Worm (Caenorhabditis elegans): ENCODE results near the gene C23G10.2.

C23G10.2 gene

DNA sequence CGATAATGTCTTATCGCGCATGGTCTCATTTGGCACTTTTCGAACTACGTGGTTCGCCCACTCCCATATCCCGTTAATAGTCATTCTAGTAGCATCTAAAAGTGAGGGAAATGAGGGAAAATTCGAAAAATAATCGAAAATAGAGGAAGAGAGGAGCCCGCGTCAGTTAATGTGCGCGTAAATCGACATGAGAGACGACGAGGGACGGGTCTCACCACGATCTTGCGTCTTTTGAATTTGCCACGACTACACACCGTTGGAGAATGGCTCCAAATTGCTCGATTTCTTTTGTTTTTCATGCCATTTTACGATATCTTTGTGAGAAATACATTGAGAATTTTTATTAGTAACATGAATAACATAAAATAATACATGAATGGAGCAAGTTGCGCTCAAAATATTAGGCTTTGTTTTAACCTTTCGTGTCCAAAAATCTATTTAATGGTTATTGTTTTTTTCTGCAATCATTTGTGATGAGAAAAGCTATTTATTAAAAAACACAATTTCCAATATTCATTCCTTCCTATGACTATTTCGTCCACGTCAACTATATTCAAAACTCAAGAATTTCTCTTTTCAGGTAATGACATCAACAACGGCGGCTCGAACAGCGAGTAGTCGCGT is 40.3 kb downstream of the C23G10.2 start, which contains the start of the genes gen-1 and stt-3:
Gene gen-1, minus strand, starts transcription at position 95 of the 624 bp plus-strand sequence.
Gene stt-3, plus strand, starts transcription at position 574 of the 624 bp plus-strand sequence.
- TF ChIP-seq tbx-37 (GFP tag; conservative IDR thresholded peaks at IDR 0.05) (no peak), hmg-4 (GFP tag; optimal IDR thresholded peaks at IDR 0.05) (no peak), F13C5.2 (tag; optimal IDR thresholded peaks at IDR 0.05) (no peak), aly-1 (tag; optimal IDR thresholded peaks at IDR 0.05) (no peak), ama-1 (optimal IDR thresholded peaks at IDR 0.05) (no peak), tra-4 (tag; optimal IDR thresholded peaks at IDR 0.05) (no peak)

DNA sequence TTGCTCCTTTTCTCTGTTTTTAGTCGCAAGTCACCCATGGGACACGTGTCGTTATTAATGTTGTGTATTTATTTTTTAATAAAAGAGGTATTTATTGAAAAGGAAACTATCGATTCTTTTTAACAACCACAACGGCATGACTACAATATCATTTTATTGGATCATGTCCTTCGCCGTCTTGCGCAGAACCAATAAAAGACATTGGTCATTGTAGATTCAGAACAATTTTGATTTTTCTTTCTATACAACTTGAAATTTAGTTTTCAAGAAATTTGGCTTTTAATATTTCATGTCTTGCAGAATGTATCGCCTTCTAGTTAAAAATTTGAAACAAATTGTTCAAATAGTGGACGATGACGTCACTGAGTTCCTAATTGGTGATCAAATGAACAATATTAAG is 43.6 kb downstream of the C23G10.2 start, which contains the start of gene amdh-1:
Gene amdh-1, plus strand, starts transcription at position 301 of the 400 bp plus-strand sequence.
- no peak for TF ChIP-seq pes-1 (GFP tag; IDR thresholded peaks at IDR 0.05)
- no peak for TF ChIP-seq B0310.2 (tag; optimal IDR thresholded peaks at IDR 0.05)
- no peak for TF ChIP-seq F13C5.2 (tag; optimal IDR thresholded peaks at IDR 0.05)
- no peak for TF ChIP-seq tbx-11 (GFP tag; IDR thresholded peaks at IDR 0.05)
- TF ChIP-seq ceh-13 (GFP tag; optimal IDR thresholded peaks at IDR 0.05) = no peak
- no peak for TF ChIP-seq scrt-1 (GFP tag; IDR thresholded peaks at IDR 0.05)
- no peak for TF ChIP-seq sea-1 (GFP tag; conservative IDR thresholded peaks at IDR 0.05)
- TF ChIP-seq flt-1 (GFP tag; IDR thresholded peaks at IDR 0.05) = no peak
- no peak for TF ChIP-seq tra-4 (tag; optimal IDR thresholded peaks at IDR 0.05)
- TF ChIP-seq hmg-4 (GFP tag; optimal IDR thresholded peaks at IDR 0.05) = no peak
- TF ChIP-seq ceh-36 (tag; optimal IDR thresholded peaks at IDR 0.05) = no peak
- no peak for TF ChIP-seq hnd-1 (tag; optimal IDR thresholded peaks at IDR 0.05)
- TF ChIP-seq tbx-37 (GFP tag; conservative IDR thresholded peaks at IDR 0.05) = no peak

DNA sequence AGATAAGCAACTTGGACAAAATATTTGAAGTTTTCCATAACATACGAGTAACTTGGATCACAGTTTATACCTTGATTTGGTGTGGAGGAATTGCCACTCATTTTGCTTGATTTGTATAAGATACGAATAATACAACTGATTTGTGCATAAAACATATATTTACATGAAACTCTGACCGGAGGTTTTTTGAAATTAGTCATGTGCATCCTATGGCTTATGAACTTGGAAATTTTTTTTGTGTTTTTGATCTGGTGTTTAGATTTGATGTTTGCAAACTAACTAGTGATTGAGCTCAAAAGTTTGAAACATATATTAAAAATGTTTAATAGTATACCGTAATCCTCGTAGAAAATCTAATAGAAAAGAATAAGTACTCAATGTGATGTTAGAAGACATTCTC is 46.9 kb downstream of the C23G10.2 start, which contains the start of gene srg-8:
Gene srg-8, minus strand, starts transcription at position 101 of the 400 bp plus-strand sequence.
- TF ChIP-seq ets-7 (tag; optimal IDR thresholded peaks at IDR 0.05) = no peak
- TF ChIP-seq tra-4 (tag; optimal IDR thresholded peaks at IDR 0.05) = no peak
- no peak for TF ChIP-seq scrt-1 (GFP tag; IDR thresholded peaks at IDR 0.05)
- no peak for TF ChIP-seq sea-1 (GFP tag; conservative IDR thresholded peaks at IDR 0.05)
- no peak for TF ChIP-seq tbx-11 (GFP tag; IDR thresholded peaks at IDR 0.05)
- no peak for TF ChIP-seq F13C5.2 (tag; optimal IDR thresholded peaks at IDR 0.05)
- no peak for TF ChIP-seq hnd-1 (tag; optimal IDR thresholded peaks at IDR 0.05)
- no peak for TF ChIP-seq hmbx-1 (tag; optimal IDR thresholded peaks at IDR 0.05)
- TF ChIP-seq ceh-36 (tag; optimal IDR thresholded peaks at IDR 0.05) = no peak
- TF ChIP-seq flt-1 (GFP tag; IDR thresholded peaks at IDR 0.05) = no peak
- no peak for TF ChIP-seq hmg-4 (GFP tag; optimal IDR thresholded peaks at IDR 0.05)
- TF ChIP-seq ama-1 (optimal IDR thresholded peaks at IDR 0.05) = no peak
- TF ChIP-seq ceh-13 (GFP tag; optimal IDR thresholded peaks at IDR 0.05) = no peak
- no peak for TF ChIP-seq aly-1 (tag; optimal IDR thresholded peaks at IDR 0.05)
- no peak for TF ChIP-seq pes-1 (GFP tag; IDR thresholded peaks at IDR 0.05)
- TF ChIP-seq tbx-37 (GFP tag; conservative IDR thresholded peaks at IDR 0.05) = no peak
- TF ChIP-seq B0310.2 (tag; optimal IDR thresholded peaks at IDR 0.05) = no peak

DNA sequence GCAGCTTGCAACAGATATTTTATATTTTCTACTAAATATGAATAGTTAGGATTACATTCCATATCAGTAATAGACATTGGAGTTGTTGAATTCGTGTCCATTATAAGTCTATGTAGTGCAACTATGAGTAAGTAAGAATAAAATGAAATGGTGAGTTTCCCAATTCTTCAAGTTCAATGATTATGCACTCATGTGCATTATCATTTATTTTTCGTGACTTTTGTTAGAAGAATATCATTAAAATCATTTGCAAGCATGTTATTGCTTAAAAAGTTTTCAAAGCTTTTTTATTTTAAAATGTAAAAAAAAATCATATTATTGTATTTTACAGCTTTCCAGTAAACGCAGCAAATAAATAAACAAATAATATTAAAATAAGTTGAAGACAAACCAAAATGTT is 48.8 kb downstream of the C23G10.2 start, which contains the start of gene srg-9:
Gene srg-9, minus strand, starts transcription at position 101 of the 400 bp plus-strand sequence.
- TF ChIP-seq ets-7 (tag; optimal IDR thresholded peaks at IDR 0.05) = no peak
- no peak for TF ChIP-seq ama-1 (optimal IDR thresholded peaks at IDR 0.05)
- no peak for TF ChIP-seq hnd-1 (tag; optimal IDR thresholded peaks at IDR 0.05)
- no peak for TF ChIP-seq hmg-4 (GFP tag; optimal IDR thresholded peaks at IDR 0.05)
- no peak for TF ChIP-seq flt-1 (GFP tag; IDR thresholded peaks at IDR 0.05)
- no peak for TF ChIP-seq tbx-37 (GFP tag; conservative IDR thresholded peaks at IDR 0.05)
- no peak for TF ChIP-seq pes-1 (GFP tag; IDR thresholded peaks at IDR 0.05)
- no peak for TF ChIP-seq B0310.2 (tag; optimal IDR thresholded peaks at IDR 0.05)
- TF ChIP-seq ceh-13 (GFP tag; optimal IDR thresholded peaks at IDR 0.05) = no peak
- no peak for TF ChIP-seq tbx-11 (GFP tag; IDR thresholded peaks at IDR 0.05)
- no peak for TF ChIP-seq F13C5.2 (tag; optimal IDR thresholded peaks at IDR 0.05)
- TF ChIP-seq ceh-36 (tag; optimal IDR thresholded peaks at IDR 0.05) = no peak
- no peak for TF ChIP-seq tra-4 (tag; optimal IDR thresholded peaks at IDR 0.05)
- TF ChIP-seq hmbx-1 (tag; optimal IDR thresholded peaks at IDR 0.05) = no peak
- no peak for TF ChIP-seq sea-1 (GFP tag; conservative IDR thresholded peaks at IDR 0.05)
- no peak for TF ChIP-seq scrt-1 (GFP tag; IDR thresholded peaks at IDR 0.05)
- TF ChIP-seq aly-1 (tag; optimal IDR thresholded peaks at IDR 0.05) = no peak

DNA sequence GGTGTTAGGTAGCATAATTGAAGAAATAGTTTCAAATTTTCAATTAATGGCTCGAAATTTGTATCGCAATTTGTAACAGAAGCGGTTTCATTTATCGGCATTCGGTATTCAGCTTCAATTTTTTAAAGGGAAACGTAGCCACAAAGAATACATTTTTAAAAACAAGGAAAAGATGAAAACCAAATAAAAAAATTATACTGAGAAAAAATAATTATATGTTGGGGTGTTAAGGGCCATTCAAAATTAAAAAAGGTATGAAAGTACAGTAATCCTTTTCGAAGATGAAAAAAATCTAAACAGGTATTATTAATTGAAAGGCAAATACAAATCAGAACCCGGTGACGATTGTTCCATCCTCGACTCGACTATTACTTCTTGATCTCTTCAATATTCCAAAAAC is 50.4 kb downstream of the C23G10.2 start, which contains the start of gene srg-1:
Gene srg-1, minus strand, starts transcription at position 101 of the 400 bp plus-strand sequence.
- TF ChIP-seq ets-7 (tag; optimal IDR thresholded peaks at IDR 0.05) (no peak), aly-1 (tag; optimal IDR thresholded peaks at IDR 0.05) (no peak), B0310.2 (tag; optimal IDR thresholded peaks at IDR 0.05) (no peak), tbx-11 (GFP tag; IDR thresholded peaks at IDR 0.05) (no peak)
